ENCODE assay signal across 3 fruit fly cellular contexts in genomic region chr2L:11844278-11844677, dm6.
TF ChIP-seq lines count a peak whose summit lies in the region.

No protein-coding gene starts in this region.

- no peak for TF ChIP-seq CTCF in whole organism, embryonic (GFP tag; optimal IDR thresholded peaks at IDR 0.05; lab: Kevin White, UChicago)

TF ChIP-seq in whole organism, adult, 20 proteins besides CTCF, POLR2A, EP300 and RAD21:
- TF ChIP-seq CG7101 (tag; optimal IDR thresholded peaks at IDR 0.05; lab: Kevin White, UChicago) (no peak), CG12768 (GFP tag; optimal IDR thresholded peaks at IDR 0.05; lab: Kevin White, UChicago) (peak; percentile 4), cic (GFP tag; optimal IDR thresholded peaks at IDR 0.05; lab: Kevin White, UChicago) (peak; percentile 90), kay (GFP tag; lab: Kevin White, UChicago; ENCODE audit: borderline replicate concordance) (peak; percentile 95), Crg-1 (GFP tag; optimal IDR thresholded peaks at IDR 0.05; lab: Kevin White, UChicago) (no peak), CG33017 (tag; optimal IDR thresholded peaks at IDR 0.05; lab: Kevin White, UChicago) (peak; percentile 10)

TF ChIP-seq in whole organism, embryonic, 481 proteins besides CTCF, POLR2A, EP300 and RAD21:
- TF ChIP-seq ara (GFP tag; IDR thresholded peaks at IDR 0.05; lab: Robert Waterston, UW): no peak
- TF ChIP-seq Med (GFP tag; lab: Kevin White, UChicago): peak; percentile 12
- TF ChIP-seq NC2α (GFP tag; optimal IDR thresholded peaks at IDR 0.05; lab: Kevin White, UChicago): no peak
- peak; percentile 40 for TF ChIP-seq Meics (GFP tag; optimal IDR thresholded peaks at IDR 0.05; lab: Kevin White, UChicago)
- no peak for TF ChIP-seq tna (GFP tag; IDR thresholded peaks at IDR 0.05; lab: Robert Waterston, UW; ENCODE audit: partially characterized antibody)
- peak; percentile 60 for TF ChIP-seq lab (GFP tag; optimal IDR thresholded peaks at IDR 0.05; lab: Kevin White, UChicago)

TF ChIP-seq in whole organism, prepupa, 60 proteins besides CTCF, POLR2A, EP300 and RAD21:
- TF ChIP-seq CG10669 (GFP tag; optimal IDR thresholded peaks at IDR 0.05; lab: Kevin White, UChicago) (no peak), svp (GFP tag; lab: Kevin White, UChicago) (peak; percentile 90)
